Worm (Caenorhabditis elegans) whole organism, L4/young adult: ENCODE results near the gene srh-292.

Experiments
- dao-5 ChIP-seq: sonication (generic microtip); optimal IDR thresholded peaks from 2 replicates; lab custom pipeline; 2016; ENCODE audit warnings: missing genotype, missing genetic modification characterization, moderate library complexity, missing compliant biosample characterization
- him-1 ChIP-seq: sonication (generic microtip); optimal IDR thresholded peaks from 2 replicates; lab custom pipeline; 2016; ENCODE audit warnings: missing genotype, missing genetic modification reagents, missing genetic modification characterization, missing compliant biosample characterization

DNA sequence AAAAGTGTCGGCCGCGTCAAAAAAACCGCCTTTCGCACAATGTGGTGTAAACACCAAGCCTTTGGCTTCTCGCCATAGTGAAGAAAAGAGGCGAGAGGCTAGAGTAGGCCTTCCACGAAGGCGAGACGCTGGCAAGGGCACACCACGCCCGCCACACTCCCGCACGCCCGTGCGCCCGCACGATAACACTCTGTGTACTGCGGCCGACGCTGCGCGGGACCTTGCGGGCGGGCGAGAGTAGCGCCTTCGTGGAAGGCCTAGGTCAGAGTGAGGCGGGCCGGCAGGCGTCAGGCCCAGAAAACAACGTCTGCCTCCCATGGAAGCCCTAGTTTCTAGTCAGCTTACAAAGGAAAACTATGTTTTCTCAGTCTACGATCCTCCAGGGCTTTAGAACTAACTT lies 9.6 kb downstream of the srh-292 start:
- no peak for TF ChIP-seq him-1 (tag; lab: Kevin White, UChicago)
- no peak for TF ChIP-seq dao-5
